Worm (Caenorhabditis elegans) whole organism, L1 larva: ENCODE measurements around the gene clec-140.

Experiments
- F16B12.6 ChIP-seq: fragments of 150-350 bp; optimal IDR thresholded peaks from 2 replicates; lab custom pipeline; 2014; ENCODE audit warnings: missing biosample characterization, missing genetic modification characterization
- Y116A8C.19 ChIP-seq: sonication (generic microtip); optimal IDR thresholded peaks from 2 replicates; lab custom pipeline; 2016; ENCODE audit warnings: missing compliant biosample characterization, missing genetic modification characterization, borderline replicate concordance
- aha-1 ChIP-seq: fragments of 150-350 bp; optimal IDR thresholded peaks from 2 replicates; lab custom pipeline; 2014; ENCODE audit warnings: missing biosample characterization, missing genetic modification characterization
- alr-1 ChIP-seq: fragments of 200-800 bp; sonication (Bioruptor generic); optimal IDR thresholded peaks from 2 replicates; lab custom pipeline; 2018; ENCODE audit warnings: borderline replicate concordance, mild to moderate bottlenecking, missing genetic modification characterization, missing compliant biosample characterization
- ama-1 ChIP-seq: fragments of 150-350 bp; optimal IDR thresholded peaks from 2 replicates; lab custom pipeline; 2014
- ceh-63 ChIP-seq: fragments of 200-800 bp; sonication (Bioruptor generic); optimal IDR thresholded peaks from 2 replicates; lab custom pipeline; 2018; ENCODE audit warnings: mild to moderate bottlenecking, missing genetic modification characterization, missing compliant biosample characterization
- ceh-8 ChIP-seq: fragments of 200-800 bp; sonication (Bioruptor generic); optimal IDR thresholded peaks from 2 replicates; lab custom pipeline; 2018; ENCODE audit warnings: mild to moderate bottlenecking, missing genetic modification characterization, moderate library complexity, missing compliant biosample characterization
- ceh-88 ChIP-seq: fragments of 200-800 bp; sonication (Bioruptor generic); IDR thresholded peaks from 2 replicates; pipeline ENCODE4 v1.3.6; 2022; ENCODE audit warnings: missing genetic modification characterization, missing compliant biosample characterization
- ces-1 ChIP-seq: fragments of 150-350 bp; optimal IDR thresholded peaks from 2 replicates; lab custom pipeline; 2014; ENCODE audit warnings: missing biosample characterization, missing genetic modification reagents, missing genetic modification characterization
- dsc-1 ChIP-seq: sonication (generic microtip); optimal IDR thresholded peaks from 2 replicates; lab custom pipeline; 2016; ENCODE audit warnings: mild to moderate bottlenecking, missing genetic modification characterization, missing compliant biosample characterization
- efl-1 ChIP-seq, 4 experiments: fragments of 150-350 bp; optimal IDR thresholded peaks in 3 of 4; peaks in 1 of 4; 1 replicate in 1 of 4; 2 replicates in 3 of 4; lab custom pipeline; 2014; ENCODE audit warnings: missing biosample characterization in 2 of 4, missing genetic modification characterization in 2 of 4, missing genetic modification reagents in 2 of 4
- efl-3 ChIP-seq: fragments of 200-800 bp; sonication (Bioruptor generic); optimal IDR thresholded peaks from 2 replicates; lab custom pipeline; 2018; ENCODE audit warnings: mild to moderate bottlenecking, missing genetic modification characterization, missing compliant biosample characterization
- elt-2 ChIP-seq: sonication (generic microtip); optimal IDR thresholded peaks from 2 replicates; lab custom pipeline; 2016; ENCODE audit warnings: missing genetic modification characterization, mild to moderate bottlenecking, inconsistent platforms, missing compliant biosample characterization, missing genetic modification reagents
- elt-3 ChIP-seq, 6 experiments: fragments of 150-350 bp in 1 of 6; sonication (generic microtip); optimal IDR thresholded peaks; 2 replicates each; lab custom pipeline; 2017 to 2018; ENCODE audit warnings: missing biosample characterization in 6 of 6, missing genetic modification characterization in 6 of 6, inconsistent platforms in 1 of 6
- ets-5 ChIP-seq: fragments of 200-800 bp; sonication (Bioruptor generic); IDR thresholded peaks from 2 replicates; pipeline ENCODE4 v1.3.6; 2022; ENCODE audit warnings: missing genetic modification characterization, missing compliant biosample characterization
- fkh-4 ChIP-seq: sonication (generic microtip); optimal IDR thresholded peaks from 2 replicates; lab custom pipeline; 2016; ENCODE audit warnings: missing compliant biosample characterization, missing genetic modification characterization, borderline replicate concordance
- fkh-8 ChIP-seq: sonication (generic microtip); optimal IDR thresholded peaks from 2 replicates; lab custom pipeline; 2016; ENCODE audit warnings: mild to moderate bottlenecking, missing genetic modification characterization, missing compliant biosample characterization
- grh-1 ChIP-seq: fragments of 200-800 bp; sonication (Bioruptor generic); IDR thresholded peaks from 2 replicates; pipeline ENCODE4 v1.3.6; 2022; ENCODE audit warnings: missing genetic modification reagents, missing genetic modification characterization, missing compliant biosample characterization
- lin-15B ChIP-seq: fragments of 150-350 bp; sonication (generic microtip); optimal IDR thresholded peaks from 3 replicates; lab custom pipeline; 2014; ENCODE audit warnings: missing biosample characterization, missing genetic modification characterization
- lin-39 ChIP-seq: fragments of 150-350 bp; optimal IDR thresholded peaks from 2 replicates; lab custom pipeline; 2014; ENCODE audit warnings: missing biosample characterization, missing genetic modification reagents, missing genetic modification characterization
- mab-9 ChIP-seq: fragments of 200-800 bp; sonication (Bioruptor generic); IDR thresholded peaks from 2 replicates; pipeline ENCODE4 v1.3.6; 2022; ENCODE audit warnings: missing genetic modification reagents, missing genetic modification characterization, missing compliant biosample characterization
- mef-2 ChIP-seq: fragments of 150-350 bp; optimal IDR thresholded peaks from 2 replicates; lab custom pipeline; 2014; ENCODE audit warnings: missing biosample characterization, missing genetic modification characterization
- mep-1 ChIP-seq: fragments of 150-350 bp; optimal IDR thresholded peaks from 2 replicates; lab custom pipeline; 2014; ENCODE audit warnings: missing biosample characterization, missing genetic modification characterization
- nhr-20 ChIP-seq: sonication (generic microtip); optimal IDR thresholded peaks from 2 replicates; lab custom pipeline; 2016; ENCODE audit warnings: mild to moderate bottlenecking, missing genetic modification characterization, missing compliant biosample characterization
- nhr-47 ChIP-seq: sonication (generic microtip); optimal IDR thresholded peaks from 2 replicates; lab custom pipeline; 2016; ENCODE audit warnings: mild to moderate bottlenecking, missing genetic modification characterization, moderate library complexity, missing compliant biosample characterization
- nhr-77 ChIP-seq: fragments of 150-350 bp; optimal IDR thresholded peaks from 2 replicates; lab custom pipeline; 2014; ENCODE audit warnings: missing biosample characterization, missing genetic modification characterization
- nhr-85 ChIP-seq: sonication (generic microtip); peaks from one replicate; lab custom pipeline; 2016; ENCODE audit warnings: missing genetic modification characterization, inconsistent platforms, missing compliant biosample characterization
- sox-4 ChIP-seq: sonication (generic microtip); optimal IDR thresholded peaks from 2 replicates; lab custom pipeline; 2016; ENCODE audit warnings: missing genetic modification characterization, missing compliant biosample characterization
- tlp-1 ChIP-seq: fragments of 150-350 bp; optimal IDR thresholded peaks from 2 replicates; lab custom pipeline; 2014; ENCODE audit warnings: missing biosample characterization, missing genetic modification characterization
- zag-1 ChIP-seq: fragments of 150-350 bp; optimal IDR thresholded peaks from 2 replicates; lab custom pipeline; 2014; ENCODE audit warnings: missing biosample characterization, missing genetic modification characterization
- zip-4 ChIP-seq: fragments of 200-800 bp; sonication (Bioruptor generic); optimal IDR thresholded peaks from 2 replicates; lab custom pipeline; 2018; ENCODE audit warnings: mild to moderate bottlenecking, missing genetic modification characterization, moderate library complexity, missing compliant biosample characterization
- ztf-11 ChIP-seq, 2 experiments: sonication (generic microtip); optimal IDR thresholded peaks; 2 replicates each; lab custom pipeline; 2016 to 2017; ENCODE audit warnings: missing genetic modification characterization in 2 of 2, missing biosample characterization in 1 of 2, missing compliant biosample characterization in 1 of 2
- ztf-4 ChIP-seq: fragments of 150-350 bp; optimal IDR thresholded peaks from 2 replicates; lab custom pipeline; 2014; ENCODE audit warnings: missing biosample characterization, missing genetic modification characterization

clec-140 gene

DNA sequence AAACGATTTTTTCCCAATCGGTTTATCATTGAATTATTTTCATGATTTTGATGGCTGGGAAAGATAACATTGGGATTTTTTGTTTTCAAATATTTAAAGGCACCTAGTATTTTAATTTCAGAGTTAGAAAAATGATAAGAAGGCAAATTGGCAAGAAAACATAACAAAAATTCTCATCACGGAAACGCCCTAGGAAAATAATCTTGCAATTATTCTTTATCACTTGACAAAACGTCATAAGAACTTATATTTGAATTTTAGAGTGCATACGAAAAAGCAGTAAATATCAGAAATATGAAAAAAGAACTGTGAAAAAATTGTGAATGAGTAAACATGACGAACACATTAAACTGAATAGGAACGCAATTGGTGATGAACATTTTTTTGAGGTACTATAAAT lies 15.5 kb upstream of the clec-140 start:
- no peak for TF ChIP-seq efl-1 (optimal IDR thresholded peaks at IDR 0.05; lab: Kevin White, UChicago)
- TF ChIP-seq efl-1 (GFP tag; optimal IDR thresholded peaks at IDR 0.05 in 1 of 2; lab: Kevin White, UChicago) = peak in 1 of 2 experiments; percentile 2
- peak; percentile 80 for TF ChIP-seq elt-2 (tag; lab: Kevin White, UChicago)
- no peak for TF ChIP-seq efl-3 (GFP tag; lab: Kevin White, UChicago)
- TF ChIP-seq zip-4 (GFP tag; lab: Kevin White, UChicago) = no peak
- TF ChIP-seq mep-1 (tag; lab: Kevin White, UChicago) = no peak
- TF ChIP-seq sox-4 (tag; lab: Kevin White, UChicago) = no peak

DNA sequence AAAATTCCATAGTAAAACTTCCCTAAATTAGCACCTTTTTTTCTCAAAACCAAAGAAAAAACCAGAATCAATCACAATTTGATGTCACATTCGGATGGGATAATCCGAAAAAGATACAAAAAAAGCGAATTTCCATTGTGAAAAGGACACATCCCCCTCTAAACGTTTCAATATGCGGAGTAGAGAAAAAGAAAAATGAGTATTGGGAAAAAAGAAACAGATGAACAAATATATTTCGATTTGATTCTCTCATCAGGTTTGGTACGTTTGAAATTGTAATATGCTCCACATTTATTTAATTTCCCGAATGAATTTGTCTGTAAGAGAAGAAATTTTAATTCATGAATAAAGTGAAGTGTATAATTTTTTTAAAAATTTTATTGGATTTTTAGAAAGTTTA lies 14.6 kb upstream of the clec-140 start:
- no peak for TF ChIP-seq fkh-8 (tag; lab: Kevin White, UChicago)
- peak; percentile 91 for TF ChIP-seq dsc-1 (tag; lab: Kevin White, UChicago)
- no peak for TF ChIP-seq nhr-20
- peak; percentile 67 for TF ChIP-seq fkh-4
- TF ChIP-seq F16B12.6 (tag; lab: Kevin White, UChicago) = no peak
- TF ChIP-seq, all 84 proteins: peak for 2

- TF ChIP-seq ceh-63 (GFP tag; lab: Kevin White, UChicago) (no peak), lin-15B (tag; lab: Kevin White, UChicago) (no peak), Y116A8C.19 (tag; lab: Kevin White, UChicago) (no peak), elt-3 (tag; optimal IDR thresholded peaks at IDR 0.05; lab: Kevin White, UChicago) (no peak), ztf-4 (no peak), zag-1 (tag; lab: Kevin White, UChicago) (no peak), ces-1 (GFP tag; lab: Kevin White, UChicago) (no peak), nhr-77 (tag; lab: Kevin White, UChicago) (no peak), tlp-1 (tag; lab: Kevin White, UChicago) (no peak), ceh-8 (GFP tag; lab: Kevin White, UChicago) (no peak), fkh-4 (no peak), aha-1 (tag; lab: Kevin White, UChicago) (no peak), ztf-11 (tag; optimal IDR thresholded peaks at IDR 0.05; lab: Kevin White, UChicago) (no peak), ets-5 (GFP tag; lab: Robert Waterston, UW) (no peak), mef-2 (tag; lab: Kevin White, UChicago) (no peak), nhr-85 (tag; lab: Kevin White, UChicago) (no peak), nhr-47 (tag; lab: Kevin White, UChicago) (no peak), lin-39 (no peak), ceh-88 (GFP tag; lab: Robert Waterston, UW) (no peak), grh-1 (GFP tag; lab: Robert Waterston, UW) (no peak)
Measured at ce11 chrII:4661278-4661677, 11.6 kb upstream of the clec-140 start, which contains the start of gene T05A7.13. TSS of gene T05A7.13 (minus strand) at chrII:4661378.

DNA sequence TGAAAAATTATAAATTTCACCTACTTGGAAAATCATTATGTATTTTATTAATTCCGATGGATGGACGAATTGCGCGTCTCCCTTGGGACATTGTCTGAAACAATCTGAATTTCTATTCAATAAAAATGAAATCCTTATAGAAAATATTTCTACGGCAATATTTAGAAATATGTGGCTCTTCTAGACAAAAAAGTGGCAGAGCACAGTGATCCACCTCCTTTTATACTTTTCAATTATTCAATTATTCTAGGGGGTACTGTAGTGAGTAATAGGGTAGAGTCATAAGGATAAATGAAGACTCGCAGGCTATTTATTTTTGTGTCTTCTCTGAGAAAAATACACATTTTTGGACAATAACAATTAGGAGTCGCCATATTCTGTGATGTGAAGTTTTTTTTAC lies 9.7 kb upstream of the clec-140 start, which contains the start of gene T05A7.12:
Gene T05A7.12, minus strand, starts transcription at position 101 of the 400 bp plus-strand sequence.
- TF ChIP-seq ceh-8 (GFP tag; lab: Kevin White, UChicago) (peak; percentile 56), lin-15B (tag; lab: Kevin White, UChicago) (no peak), mab-9 (GFP tag; lab: Robert Waterston, UW) (no peak), ama-1 (lab: Kevin White, UChicago) (no peak)

- TF ChIP-seq alr-1 (tag; lab: Kevin White, UChicago) = no peak
- no peak for TF ChIP-seq efl-1 (optimal IDR thresholded peaks at IDR 0.05; lab: Kevin White, UChicago)
- TF ChIP-seq efl-1 (GFP tag; optimal IDR thresholded peaks at IDR 0.05 in 1 of 2; lab: Kevin White, UChicago) = peak in 1 of 2 experiments; percentile 68
Measured at ce11 chrII:4665359-4665758, 7.5 kb upstream of the clec-140 start, which contains the start of gene T05A7.11. TSS of gene T05A7.11 (minus strand) at chrII:4665459.
